Fruit fly (Drosophila melanogaster): ENCODE results near the gene CG32669.
A peak's percentile ranks its signal among the peaks of the same experiment; 100 is the strongest.

The CG32669 gene

DNA sequence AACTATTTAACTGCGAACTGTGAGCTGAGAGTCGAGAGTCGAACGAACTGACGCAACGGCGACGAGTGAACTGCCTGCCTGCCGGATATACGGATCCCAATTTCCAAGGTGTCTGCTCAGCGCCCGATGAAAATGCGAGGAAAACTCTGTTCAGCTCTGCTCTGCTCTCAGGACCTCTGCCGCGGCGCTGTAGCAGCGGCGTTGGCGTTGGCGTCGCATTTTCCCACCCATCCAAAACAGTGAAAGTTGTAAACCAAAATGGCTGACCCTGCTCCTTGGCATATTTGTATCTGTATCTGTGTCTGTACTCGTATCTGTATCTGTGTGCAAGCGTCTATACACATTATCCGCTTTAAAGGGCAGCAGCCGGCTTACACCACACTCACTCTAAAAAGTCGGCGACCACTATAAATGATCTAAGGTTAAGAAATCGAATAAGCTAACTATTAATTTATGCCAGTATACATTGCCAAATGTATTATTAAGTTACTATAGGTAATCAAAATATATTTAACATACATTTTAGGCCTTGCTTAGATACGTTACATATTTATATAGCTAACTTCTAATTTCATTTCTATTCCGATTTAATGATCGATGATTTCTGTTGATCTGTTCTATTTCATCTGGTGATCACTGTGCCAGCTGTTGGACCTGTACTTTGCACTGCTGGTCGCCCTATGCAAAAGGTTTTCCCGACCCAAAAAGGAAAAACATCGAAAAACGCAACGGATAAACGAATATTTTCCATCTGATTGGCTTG lies 22.0 kb downstream of the CG32669 start (continued):
- TF ChIP-seq CG9932 (GFP tag; IDR thresholded peaks at IDR 0.05) (0 out of 2 replicates have a peak, but pooled peaks have one; percentile 9), seq (GFP tag; IDR thresholded peaks at IDR 0.05) (no peak), nmo (GFP tag; optimal IDR thresholded peaks at IDR 0.05) (peak; percentile 83), ro (GFP tag; IDR thresholded peaks at IDR 0.05) (no peak), ranshi (GFP tag; IDR thresholded peaks at IDR 0.05) (no peak; the same call in 1 of the 2 replicates), ase (GFP tag; IDR thresholded peaks at IDR 0.05) (no peak), NC2α (GFP tag; optimal IDR thresholded peaks at IDR 0.05) (peak; percentile 4), CG10462 (GFP tag; optimal IDR thresholded peaks at IDR 0.05) (peak; percentile 12), tna (GFP tag; IDR thresholded peaks at IDR 0.05; ENCODE audit: partially characterized antibody) (no peak), CG6654 (GFP tag; optimal IDR thresholded peaks at IDR 0.05) (peak; percentile 24), nerfin-2 (GFP tag; IDR thresholded peaks at IDR 0.05; ENCODE audit: partially characterized antibody) (no peak), CG12071 (GFP tag; optimal IDR thresholded peaks at IDR 0.05) (peak; percentile 34), grn (GFP tag; optimal IDR thresholded peaks at IDR 0.05) (no peak), CG6254 (GFP tag; optimal IDR thresholded peaks at IDR 0.05) (peak; percentile 68), CG10209 (GFP tag; optimal IDR thresholded peaks at IDR 0.05) (peak; percentile 75), Nf-YA (GFP tag; IDR thresholded peaks at IDR 0.05) (peak; percentile 29; the same call in 1 of the 2 replicates), mam (GFP tag; optimal IDR thresholded peaks at IDR 0.05) (no peak), NfI (GFP tag; optimal IDR thresholded peaks at IDR 0.05) (peak; percentile 48), sim (GFP tag; IDR thresholded peaks at IDR 0.05) (no peak), Adf1 (GFP tag; IDR thresholded peaks at IDR 0.05) (peak; percentile 89), zfh2 (GFP tag; optimal IDR thresholded peaks at IDR 0.05) (no peak), CG18764 (GFP tag; optimal IDR thresholded peaks at IDR 0.05) (peak; percentile 25), CG11723 (GFP tag; optimal IDR thresholded peaks at IDR 0.05) (no peak), CG8281 (tag; optimal IDR thresholded peaks at IDR 0.05) (peak; percentile 21), Doc3 (GFP tag; IDR thresholded peaks at IDR 0.05; ENCODE audit: partially characterized antibody) (no peak), CG13424 (tag; optimal IDR thresholded peaks at IDR 0.05) (peak; percentile 81), Abd-B (GFP tag; optimal IDR thresholded peaks at IDR 0.05) (no peak), Ets97D (GFP tag; optimal IDR thresholded peaks at IDR 0.05) (no peak), Nf-YC (tag; optimal IDR thresholded peaks at IDR 0.05) (peak; percentile 40), luna (GFP tag; optimal IDR thresholded peaks at IDR 0.05) (no peak), Rfx (GFP tag; IDR thresholded peaks at IDR 0.05) (no peak), CG7928 (GFP tag; optimal IDR thresholded peaks at IDR 0.05) (no peak), phol (tag; optimal IDR thresholded peaks at IDR 0.05) (peak; percentile 89), Atf3 (GFP tag; optimal IDR thresholded peaks at IDR 0.05) (peak; percentile 28), cwo (GFP tag; optimal IDR thresholded peaks at IDR 0.05) (peak; percentile 47), corto (GFP tag; optimal IDR thresholded peaks at IDR 0.05) (no peak), CG3995 (GFP tag; optimal IDR thresholded peaks at IDR 0.05) (no peak), CG7786 (GFP tag; optimal IDR thresholded peaks at IDR 0.05) (no peak), CG31441 (GFP tag; IDR thresholded peaks at IDR 0.05) (peak; percentile 85), CG12155 (GFP tag; optimal IDR thresholded peaks at IDR 0.05) (peak; percentile 33), CG13624 (GFP tag; optimal IDR thresholded peaks at IDR 0.05) (no peak), CG2889 (GFP tag; IDR thresholded peaks at IDR 0.05) (no peak), Hr51 (GFP tag; optimal IDR thresholded peaks at IDR 0.05) (peak; percentile 48 to 71), sisA (GFP tag; IDR thresholded peaks at IDR 0.05) (peak; percentile 56), sens-2 (GFP tag; IDR thresholded peaks at IDR 0.05) (no peak), pros (GFP tag; optimal IDR thresholded peaks at IDR 0.05) (no peak), CG17385 (GFP tag; optimal IDR thresholded peaks at IDR 0.05) (peak; percentile 53), CG9817 (tag; optimal IDR thresholded peaks at IDR 0.05) (peak; percentile 36), CG4617 (GFP tag; optimal IDR thresholded peaks at IDR 0.05; ENCODE audit: borderline replicate concordance) (peak; percentile 34)

Data from whole organism, embryonic.